Worm (Caenorhabditis elegans): ENCODE measurements around the gene ttr-7.

DNA sequence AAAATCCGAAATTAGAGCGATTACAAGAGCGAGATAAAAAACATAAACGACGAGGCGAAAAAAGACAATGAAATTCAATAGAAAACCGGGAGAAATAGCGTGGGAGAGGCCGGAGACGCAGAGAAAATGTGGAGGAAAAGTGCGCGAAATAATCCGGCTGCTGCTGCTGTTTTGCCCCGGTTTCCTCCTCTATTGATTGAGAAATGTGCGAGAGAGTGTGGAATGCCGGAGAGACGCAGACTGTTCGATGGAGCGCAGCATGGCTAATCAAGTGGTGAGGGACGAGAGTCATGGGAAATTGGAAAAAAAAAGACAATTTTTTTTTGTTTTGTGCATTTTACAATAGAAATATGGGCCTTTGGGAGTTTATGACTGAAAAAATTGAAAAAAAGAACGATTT, 7.6 kb upstream of the ttr-7 start:
- TF ChIP-seq ztf-26 (tag; optimal IDR thresholded peaks at IDR 0.05), result no peak
- TF ChIP-seq ama-1 (optimal IDR thresholded peaks at IDR 0.05), result no peak
- TF ChIP-seq ama-1 (GFP tag; optimal IDR thresholded peaks at IDR 0.05), result no peak
- no peak for TF ChIP-seq hlh-26 (GFP tag; conservative IDR thresholded peaks at IDR 0.05)
- TF ChIP-seq tlf-1 (GFP tag; optimal IDR thresholded peaks at IDR 0.05), result no peak
- no peak for TF ChIP-seq C17E4.6 (GFP tag; IDR thresholded peaks at IDR 0.05)
- TF ChIP-seq attf-6 (GFP tag; IDR thresholded peaks at IDR 0.05), result no peak
- TF ChIP-seq unc-62 (GFP tag; optimal IDR thresholded peaks at IDR 0.05), result no peak
- TF ChIP-seq B0261.1 (tag; optimal IDR thresholded peaks at IDR 0.05), result no peak
- no peak for TF ChIP-seq xnd-1 (tag; optimal IDR thresholded peaks at IDR 0.05)
- no peak for TF ChIP-seq ceh-79 (tag; optimal IDR thresholded peaks at IDR 0.05)
- TF ChIP-seq B0035.1 (tag; optimal IDR thresholded peaks at IDR 0.05), result no peak
- peak; percentile 25 for TF ChIP-seq K12H6.12 (tag; optimal IDR thresholded peaks at IDR 0.05)
- TF ChIP-seq F10E7.11 (tag; optimal IDR thresholded peaks at IDR 0.05), result no peak
- TF ChIP-seq egl-18 (GFP tag; IDR thresholded peaks at IDR 0.05), result no peak

Data from whole organism, young adult.